Worm (Caenorhabditis elegans): ENCODE data around the gene F28H7.3.

F28H7.3 gene

ce11 chrV:10721912-10722426 lies 28.6 kb downstream of the F28H7.3 start:
- TF ChIP-seq elt-1 (tag; optimal IDR thresholded peaks at IDR 0.05; ENCODE audit: borderline replicate concordance, insufficient read depth), result no peak
- TF ChIP-seq nhr-2 (tag; optimal IDR thresholded peaks at IDR 0.05), result no peak
- peak; percentile 84 for TF ChIP-seq blmp-1 (tag; optimal IDR thresholded peaks at IDR 0.05)
- no peak for TF ChIP-seq lin-13 (tag; optimal IDR thresholded peaks at IDR 0.05)
- peak; percentile 8 for TF ChIP-seq unc-62 (GFP tag; optimal IDR thresholded peaks at IDR 0.05)
- TF ChIP-seq unc-120 (tag; optimal IDR thresholded peaks at IDR 0.05; ENCODE audit: poor library complexity, severe bottlenecking), result no peak
- no peak for TF ChIP-seq ceh-39 (tag; optimal IDR thresholded peaks at IDR 0.05)
- TF ChIP-seq nhr-28 (tag; optimal IDR thresholded peaks at IDR 0.05), result no peak
- TF ChIP-seq lin-32 (GFP tag; optimal IDR thresholded peaks at IDR 0.05), result no peak
- no peak for TF ChIP-seq sem-2 (GFP tag; optimal IDR thresholded peaks at IDR 0.05)
- peak; percentile 66 for TF ChIP-seq hlh-1 (tag; optimal IDR thresholded peaks at IDR 0.05)
- TF ChIP-seq M03D4.4 (tag; optimal IDR thresholded peaks at IDR 0.05), result no peak
- TF ChIP-seq elt-3 (tag; optimal IDR thresholded peaks at IDR 0.05), result no peak
- TF ChIP-seq mep-1 (tag; optimal IDR thresholded peaks at IDR 0.05), result peak; percentile 2
- TF ChIP-seq nhr-12 (tag; optimal IDR thresholded peaks at IDR 0.05), result no peak
- no peak for TF ChIP-seq nhr-76 (tag; optimal IDR thresholded peaks at IDR 0.05)
- TF ChIP-seq drap-1 (GFP tag; optimal IDR thresholded peaks at IDR 0.05), result no peak

ce11 chrV:10721304-10721703 lies 29.3 kb downstream of the F28H7.3 start:
- TF ChIP-seq ceh-83 (GFP tag; optimal IDR thresholded peaks at IDR 0.05) (no peak), drap-1 (GFP tag; optimal IDR thresholded peaks at IDR 0.05) (no peak), lin-13 (tag; optimal IDR thresholded peaks at IDR 0.05) (no peak), ces-1 (GFP tag; optimal IDR thresholded peaks at IDR 0.05) (peak; percentile 100), mab-5 (tag; optimal IDR thresholded peaks at IDR 0.05) (no peak), mep-1 (tag; optimal IDR thresholded peaks at IDR 0.05) (no peak)

ce11 chrV:10720876-10721275 lies 29.7 kb downstream of the F28H7.3 start:
- TF ChIP-seq mab-5 (tag; optimal IDR thresholded peaks at IDR 0.05), result no peak
- no peak for TF ChIP-seq sem-2 (GFP tag; optimal IDR thresholded peaks at IDR 0.05)
- TF ChIP-seq drap-1 (GFP tag; optimal IDR thresholded peaks at IDR 0.05), result no peak
- TF ChIP-seq ceh-39 (tag; optimal IDR thresholded peaks at IDR 0.05), result no peak
- no peak for TF ChIP-seq lin-13 (tag; optimal IDR thresholded peaks at IDR 0.05)
- TF ChIP-seq unc-39 (tag; optimal IDR thresholded peaks at IDR 0.05), result no peak
- no peak for TF ChIP-seq zip-8 (tag; optimal IDR thresholded peaks at IDR 0.05)
- TF ChIP-seq unc-62 (GFP tag; optimal IDR thresholded peaks at IDR 0.05), result no peak

- no peak for TF ChIP-seq tbx-8 (GFP tag; optimal IDR thresholded peaks at IDR 0.05)
- no peak for TF ChIP-seq nhr-28 (tag; optimal IDR thresholded peaks at IDR 0.05)
- no peak for TF ChIP-seq pha-4 (tag; optimal IDR thresholded peaks at IDR 0.05)
- no peak for TF ChIP-seq sptf-1 (tag; optimal IDR thresholded peaks at IDR 0.05)
- peak; percentile 98 for TF ChIP-seq hlh-1 (tag; optimal IDR thresholded peaks at IDR 0.05)
- peak; percentile 16 for TF ChIP-seq ces-1 (GFP tag; optimal IDR thresholded peaks at IDR 0.05)
- TF ChIP-seq sem-2 (GFP tag; optimal IDR thresholded peaks at IDR 0.05), result no peak
- TF ChIP-seq mep-1 (tag; optimal IDR thresholded peaks at IDR 0.05), result no peak
- TF ChIP-seq mab-5 (tag; optimal IDR thresholded peaks at IDR 0.05), result peak; percentile 65
- TF ChIP-seq unc-62 (GFP tag; optimal IDR thresholded peaks at IDR 0.05), result peak; percentile 82
- no peak for TF ChIP-seq blmp-1 (tag; optimal IDR thresholded peaks at IDR 0.05)
- no peak for TF ChIP-seq bed-3 (GFP tag; optimal IDR thresholded peaks at IDR 0.05)
- TF ChIP-seq elt-1 (tag; optimal IDR thresholded peaks at IDR 0.05; ENCODE audit: borderline replicate concordance, insufficient read depth), result peak; percentile 68
- no peak for TF ChIP-seq ham-2 (GFP tag; optimal IDR thresholded peaks at IDR 0.05)
- peak; percentile 79 for TF ChIP-seq nhr-2 (tag; optimal IDR thresholded peaks at IDR 0.05)
- no peak for TF ChIP-seq lin-13 (tag; optimal IDR thresholded peaks at IDR 0.05)
- TF ChIP-seq ceh-83 (GFP tag; optimal IDR thresholded peaks at IDR 0.05), result no peak
These were observed 30.2 kb downstream of the F28H7.3 start for ce11 chrV:10720303-10720847.

ce11 chrV:10719833-10720170 lies 30.8 kb downstream of the F28H7.3 start:
- TF ChIP-seq hlh-1 (tag; optimal IDR thresholded peaks at IDR 0.05) (peak; percentile 29), sptf-1 (tag; optimal IDR thresholded peaks at IDR 0.05) (no peak), elt-1 (tag; optimal IDR thresholded peaks at IDR 0.05; ENCODE audit: borderline replicate concordance, insufficient read depth) (no peak), ham-2 (GFP tag; optimal IDR thresholded peaks at IDR 0.05) (peak; percentile 39), ces-1 (GFP tag; optimal IDR thresholded peaks at IDR 0.05) (no peak)

All from whole organism, mixed stage, embryonic.